Worm (Caenorhabditis elegans): ENCODE results near the gene Y71H2B.11.

Gene Y71H2B.11

DNA sequence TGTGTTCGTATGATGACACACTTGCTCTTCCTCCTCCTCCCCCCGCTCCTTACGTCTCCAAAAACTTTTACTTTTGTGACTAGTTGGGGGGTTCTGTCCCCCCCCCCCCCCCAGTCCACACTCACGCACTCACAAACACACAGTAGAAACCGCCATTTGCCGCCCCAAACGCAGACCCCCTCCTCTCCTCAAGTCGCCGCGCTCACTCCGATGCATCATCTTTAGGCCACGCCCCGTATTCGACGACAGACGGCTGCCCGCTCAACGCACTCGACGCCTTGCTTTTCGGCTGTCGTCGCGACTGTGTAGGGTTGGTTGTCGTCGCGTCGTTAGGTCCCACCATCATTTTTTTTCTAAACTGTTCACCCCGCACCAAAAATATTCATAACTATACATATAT, 32.4 kb downstream of the Y71H2B.11 start, which contains the start of gene zmp-2:
TSS of gene zmp-2 (plus strand) at position 247 of the 400 bp plus-strand sequence.
- TF ChIP-seq hlh-1 (tag; optimal IDR thresholded peaks at IDR 0.05) (no peak), nhr-12 (tag; optimal IDR thresholded peaks at IDR 0.05) (no peak), ceh-43 (GFP tag; optimal IDR thresholded peaks at IDR 0.05) (no peak)

DNA sequence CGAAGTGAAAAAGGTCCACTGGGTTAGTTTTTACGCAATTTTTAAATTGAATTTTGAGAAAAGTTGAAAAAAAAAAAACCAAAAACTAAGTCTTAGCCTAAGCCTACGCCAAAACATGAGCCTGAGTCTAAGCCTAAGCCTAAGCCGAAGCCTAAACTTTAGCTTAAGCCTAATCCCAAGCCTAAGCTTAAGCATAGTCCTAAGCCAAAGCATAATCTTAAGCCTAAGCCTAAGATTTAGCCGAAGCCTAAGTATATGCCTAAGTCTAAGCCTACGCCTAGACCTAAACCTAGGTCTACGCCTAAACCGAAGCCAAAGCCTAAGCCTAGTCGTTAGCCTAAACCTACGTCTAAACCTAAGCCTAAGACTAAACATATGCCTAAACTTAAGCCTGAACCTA, 37.9 kb downstream of the Y71H2B.11 start:
- no peak for TF ChIP-seq nhr-237 (tag; optimal IDR thresholded peaks at IDR 0.05)
- no peak for TF ChIP-seq ceh-43 (GFP tag; optimal IDR thresholded peaks at IDR 0.05)
- TF ChIP-seq zip-8 (tag; optimal IDR thresholded peaks at IDR 0.05): no peak
- TF ChIP-seq ceh-39 (tag; optimal IDR thresholded peaks at IDR 0.05): no peak
- TF ChIP-seq unc-120 (tag; optimal IDR thresholded peaks at IDR 0.05; ENCODE audit: poor library complexity, severe bottlenecking): no peak
- no peak for TF ChIP-seq blmp-1 (tag; optimal IDR thresholded peaks at IDR 0.05)
- TF ChIP-seq ceh-83 (GFP tag; optimal IDR thresholded peaks at IDR 0.05): no peak
- TF ChIP-seq elt-1 (tag; optimal IDR thresholded peaks at IDR 0.05; ENCODE audit: borderline replicate concordance, insufficient read depth): no peak
- TF ChIP-seq M03D4.4 (tag; optimal IDR thresholded peaks at IDR 0.05): no peak
- no peak for TF ChIP-seq lin-13 (tag; optimal IDR thresholded peaks at IDR 0.05)
- no peak for TF ChIP-seq lin-32 (GFP tag; optimal IDR thresholded peaks at IDR 0.05)

- no peak for TF ChIP-seq mls-2 (tag; optimal IDR thresholded peaks at IDR 0.05)
- peak; percentile 73 for TF ChIP-seq ham-2 (GFP tag; optimal IDR thresholded peaks at IDR 0.05)
These were observed 43.6 kb downstream of the Y71H2B.11 start for ce11 chrIII:2647194-2647925.

- no peak for TF ChIP-seq nhr-76 (tag; optimal IDR thresholded peaks at IDR 0.05)
- TF ChIP-seq unc-39 (tag; optimal IDR thresholded peaks at IDR 0.05): no peak
- TF ChIP-seq sem-2 (GFP tag; optimal IDR thresholded peaks at IDR 0.05): no peak
- no peak for TF ChIP-seq mls-2 (tag; optimal IDR thresholded peaks at IDR 0.05)
- no peak for TF ChIP-seq bed-3 (GFP tag; optimal IDR thresholded peaks at IDR 0.05)
These were observed 47.7 kb downstream of the Y71H2B.11 start for ce11 chrIII:2651519-2651918.

ce11 chrIII:2652704-2653566, 49.2 kb downstream of the Y71H2B.11 start:
- TF ChIP-seq nhr-2 (tag; optimal IDR thresholded peaks at IDR 0.05): no peak

DNA sequence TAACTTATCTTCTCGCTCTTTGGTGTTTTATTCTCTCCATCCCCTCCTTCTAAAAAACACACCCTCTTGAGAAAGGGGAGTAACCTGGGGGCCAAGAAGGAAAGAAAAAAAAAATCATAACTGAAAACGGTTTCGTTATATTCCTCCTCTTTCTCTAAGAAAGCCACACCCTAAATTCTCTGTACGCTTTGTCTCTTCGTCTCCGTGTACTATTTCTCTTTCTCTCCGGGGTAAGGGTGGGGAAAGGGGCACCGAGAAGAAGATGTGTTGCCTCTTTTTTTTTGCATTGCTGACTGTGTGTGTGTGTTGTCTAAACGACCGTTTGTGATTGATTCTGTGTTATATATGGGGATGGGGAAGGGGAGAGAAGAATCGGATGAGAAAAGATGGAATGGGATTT, 52.4 kb downstream of the Y71H2B.11 start:
- TF ChIP-seq drap-1 (GFP tag; optimal IDR thresholded peaks at IDR 0.05) (no peak), nhr-28 (tag; optimal IDR thresholded peaks at IDR 0.05) (no peak), nhr-2 (tag; optimal IDR thresholded peaks at IDR 0.05) (no peak), ztf-11 (tag; optimal IDR thresholded peaks at IDR 0.05) (no peak), unc-120 (tag; optimal IDR thresholded peaks at IDR 0.05; ENCODE audit: poor library complexity, severe bottlenecking) (no peak), tbx-8 (GFP tag; optimal IDR thresholded peaks at IDR 0.05) (no peak), nhr-12 (tag; optimal IDR thresholded peaks at IDR 0.05) (no peak), bed-3 (GFP tag; optimal IDR thresholded peaks at IDR 0.05) (no peak), elt-1 (tag; optimal IDR thresholded peaks at IDR 0.05; ENCODE audit: borderline replicate concordance, insufficient read depth) (no peak), flh-1 (GFP tag; optimal IDR thresholded peaks at IDR 0.05) (no peak), pha-4 (tag; optimal IDR thresholded peaks at IDR 0.05) (no peak), nhr-76 (tag; optimal IDR thresholded peaks at IDR 0.05) (no peak), elt-3 (tag; optimal IDR thresholded peaks at IDR 0.05) (no peak), M03D4.4 (tag; optimal IDR thresholded peaks at IDR 0.05) (no peak), lin-32 (GFP tag; optimal IDR thresholded peaks at IDR 0.05) (no peak), ces-1 (GFP tag; optimal IDR thresholded peaks at IDR 0.05) (no peak), snpc-4 (tag; optimal IDR thresholded peaks at IDR 0.05) (no peak), unc-39 (tag; optimal IDR thresholded peaks at IDR 0.05) (no peak), mab-5 (tag; optimal IDR thresholded peaks at IDR 0.05) (no peak), sem-2 (GFP tag; optimal IDR thresholded peaks at IDR 0.05) (no peak)
